Fruit fly (Drosophila melanogaster): ENCODE results near the gene CG6083.
"Not testable (repeated sequence)": the region's sequence is repeated elsewhere in the genome, so short reads cannot be mapped to it uniquely, and the experiment has no call there.

The CG6083 gene

dm6 chr3L:11609153-11609809, 16.6 kb downstream of the CG6083 start, which contains the start of gene Duba:
Gene Duba (minus strand): TSS chr3L:11609465.
- TF ChIP-seq CTCF (optimal IDR thresholded peaks at IDR 0.05) (no peak), CG8478 (optimal IDR thresholded peaks at IDR 0.05) (no peak)

dm6 chr3L:11604227-11604626, 21.7 kb downstream of the CG6083 start:
- TF ChIP-seq CG8478 (optimal IDR thresholded peaks at IDR 0.05): no peak
- no peak for TF ChIP-seq CTCF (optimal IDR thresholded peaks at IDR 0.05)

dm6 chr3L:11602040-11602439, 23.9 kb downstream of the CG6083 start:
- TF ChIP-seq CTCF (optimal IDR thresholded peaks at IDR 0.05) (no peak), CG8478 (optimal IDR thresholded peaks at IDR 0.05) (no peak)

- TF ChIP-seq CG8478 (optimal IDR thresholded peaks at IDR 0.05) (no peak), CTCF (optimal IDR thresholded peaks at IDR 0.05) (no peak)
Observed at dm6 chr3L:11601133-11601532, 24.8 kb downstream of the CG6083 start.

- TF ChIP-seq CTCF (optimal IDR thresholded peaks at IDR 0.05) (no peak), CG8478 (optimal IDR thresholded peaks at IDR 0.05) (no peak)
Observed at dm6 chr3L:11599965-11600420, 25.9 kb downstream of the CG6083 start, which contains the start of the genes CG14137 and CG46394. Gene CG14137 (minus strand): TSS chr3L:11600065. Gene CG46394 (plus strand): TSS chr3L:11600370.

- no peak for TF ChIP-seq CTCF (optimal IDR thresholded peaks at IDR 0.05)
- TF ChIP-seq CG8478 (optimal IDR thresholded peaks at IDR 0.05): no peak
Observed at dm6 chr3L:11599255-11599654, 26.7 kb downstream of the CG6083 start.

- TF ChIP-seq CG8478 (optimal IDR thresholded peaks at IDR 0.05) (no peak), CTCF (optimal IDR thresholded peaks at IDR 0.05) (no peak)
Observed at dm6 chr3L:11596585-11597252, 29.2 kb downstream of the CG6083 start, which contains the start of gene CG7368. Gene CG7368 (plus strand): TSS chr3L:11597202.

- TF ChIP-seq CTCF (optimal IDR thresholded peaks at IDR 0.05): no peak
- TF ChIP-seq CG8478 (optimal IDR thresholded peaks at IDR 0.05): no peak
Observed at dm6 chr3L:11593778-11594177, 32.1 kb downstream of the CG6083 start.

dm6 chr3L:11591803-11592202, 34.1 kb downstream of the CG6083 start:
- TF ChIP-seq CG8478 (optimal IDR thresholded peaks at IDR 0.05) (no peak), CTCF (optimal IDR thresholded peaks at IDR 0.05) (no peak)

- TF ChIP-seq CTCF (optimal IDR thresholded peaks at IDR 0.05) (no peak), CG8478 (optimal IDR thresholded peaks at IDR 0.05) (no peak)
Observed at dm6 chr3L:11591131-11591530, 34.8 kb downstream of the CG6083 start, which contains the start of gene CG33268. Gene CG33268 (minus strand): TSS chr3L:11591231.

- TF ChIP-seq CG8478, CTCF (optimal IDR thresholded peaks at IDR 0.05): not testable (repeated sequence)
Observed at dm6 chr3L:11589395-11589794, 36.5 kb downstream of the CG6083 start, which contains the start of gene CG7377. Gene CG7377 (plus strand): TSS chr3L:11589695.

dm6 chr3L:11588594-11588993, 37.3 kb downstream of the CG6083 start:
- no peak for TF ChIP-seq CTCF (optimal IDR thresholded peaks at IDR 0.05)
- TF ChIP-seq CG8478 (optimal IDR thresholded peaks at IDR 0.05): no peak

dm6 chr3L:11587720-11588580, 38.0 kb downstream of the CG6083 start, which contains the start of gene rt:
Gene rt (minus strand): TSS chr3L:11587770.
- TF ChIP-seq CG8478 (optimal IDR thresholded peaks at IDR 0.05) (no peak), CTCF (optimal IDR thresholded peaks at IDR 0.05) (no peak)

dm6 chr3L:11586794-11587462, 39.0 kb downstream of the CG6083 start:
- TF ChIP-seq CTCF (optimal IDR thresholded peaks at IDR 0.05) (no peak), CG8478 (optimal IDR thresholded peaks at IDR 0.05) (no peak)
